Worm (Caenorhabditis elegans) whole organism, young adult: ENCODE measurements around the gene nfm-1.

Source experiments
- B0019.2 ChIP-seq: fragments of 200-800 bp; sonication (Bioruptor generic); conservative IDR thresholded peaks from 2 replicates; pipeline ENCODE4 v1.3.6; 2022; ENCODE audit warnings: missing genetic modification reagents, missing genetic modification characterization, missing compliant biosample characterization
- B0035.1 ChIP-seq: sonication (generic microtip); optimal IDR thresholded peaks from 2 replicates; lab custom pipeline; 2016; ENCODE audit warnings: missing genetic modification characterization, mild to moderate bottlenecking, missing compliant biosample characterization, missing genotype, missing genetic modification reagents
- B0336.3 ChIP-seq: fragments of 200-800 bp; sonication (Bioruptor generic); IDR thresholded peaks from 2 replicates; pipeline ENCODE4 v1.3.6; 2022; ENCODE audit warnings: missing genetic modification characterization, missing compliant biosample characterization
- C06A6.2 ChIP-seq: fragments of 200-800 bp; sonication (Bioruptor generic); conservative IDR thresholded peaks from 2 replicates; pipeline ENCODE4 v1.3.6; 2022; ENCODE audit warnings: missing genetic modification characterization, missing compliant biosample characterization
- D2030.7 ChIP-seq: fragments of 200-800 bp; sonication (Bioruptor generic); IDR thresholded peaks from 2 replicates; pipeline ENCODE4 v1.3.6; 2022; ENCODE audit warnings: missing genetic modification reagents, missing genetic modification characterization, missing compliant biosample characterization
- F23B12.7 ChIP-seq: sonication (generic microtip); optimal IDR thresholded peaks from 2 replicates; lab custom pipeline; 2017; ENCODE audit warnings: missing genetic modification characterization, mild to moderate bottlenecking, missing compliant biosample characterization, antibody characterized with exemption, moderate library complexity; ENCODE audit not compliant: insufficient read depth
- F33H1.4 ChIP-seq: fragments of 200-800 bp; sonication (Bioruptor generic); IDR thresholded peaks from 2 replicates; pipeline ENCODE4 v1.3.6; 2022; ENCODE audit warnings: missing genetic modification reagents, missing genetic modification characterization, missing compliant biosample characterization
- F37B4.10 ChIP-seq: fragments of 200-800 bp; sonication (Bioruptor generic); IDR thresholded peaks from 2 replicates; pipeline ENCODE4 v1.3.6; 2022; ENCODE audit warnings: missing genetic modification characterization, missing compliant biosample characterization
- F39B2.1 ChIP-seq: fragments of 200-800 bp; sonication (Bioruptor generic); IDR thresholded peaks from 2 replicates; pipeline ENCODE4 v1.3.6; 2022; ENCODE audit warnings: missing genetic modification reagents, missing genetic modification characterization, missing compliant biosample characterization
- F57C9.4 ChIP-seq: sonication (generic microtip); optimal IDR thresholded peaks from 2 replicates; lab custom pipeline; 2017; ENCODE audit warnings: mild to moderate bottlenecking, missing genetic modification characterization, missing compliant biosample characterization
- K11D2.4 ChIP-seq: fragments of 200-800 bp; sonication (Bioruptor generic); IDR thresholded peaks from 2 replicates; pipeline ENCODE4 v1.3.6; 2022; ENCODE audit warnings: missing genetic modification reagents, missing genetic modification characterization, missing compliant biosample characterization
- T07F8.4 ChIP-seq: sonication (generic microtip); optimal IDR thresholded peaks from 2 replicates; lab custom pipeline; 2016; ENCODE audit warnings: mild to moderate bottlenecking, missing genetic modification characterization, moderate library complexity, missing compliant biosample characterization
- Y79H2A.3 ChIP-seq: fragments of 200-800 bp; sonication (Bioruptor generic); conservative IDR thresholded peaks from 2 replicates; pipeline ENCODE4 v1.3.6; 2022; ENCODE audit warnings: missing genetic modification reagents, missing genetic modification characterization, missing compliant biosample characterization
- Y95B8A.8 ChIP-seq: fragments of 200-800 bp; sonication (Bioruptor generic); IDR thresholded peaks from 2 replicates; pipeline ENCODE4 v1.3.6; 2022; ENCODE audit warnings: missing genetic modification reagents, missing genetic modification characterization, missing compliant biosample characterization
- aptf-2 ChIP-seq: fragments of 200-800 bp; sonication (Bioruptor generic); conservative IDR thresholded peaks from 2 replicates; pipeline ENCODE4 v1.3.6; 2022; ENCODE audit warnings: missing genetic modification reagents, missing genetic modification characterization, missing compliant biosample characterization
- atf-7 ChIP-seq: sonication (generic microtip); optimal IDR thresholded peaks from 2 replicates; lab custom pipeline; 2017; ENCODE audit warnings: mild to moderate bottlenecking, missing genetic modification characterization, missing compliant biosample characterization
- attf-5 ChIP-seq: fragments of 200-800 bp; sonication (Bioruptor generic); optimal IDR thresholded peaks from 2 replicates; lab custom pipeline; 2018; ENCODE audit warnings: mild to moderate bottlenecking, missing genetic modification characterization, missing compliant biosample characterization
- ceh-79 ChIP-seq: sonication (generic microtip); optimal IDR thresholded peaks from 2 replicates; lab custom pipeline; 2017; ENCODE audit warnings: mild to moderate bottlenecking, missing genetic modification characterization, missing compliant biosample characterization
- ceh-91 ChIP-seq: fragments of 200-800 bp; sonication (Bioruptor generic); IDR thresholded peaks from 2 replicates; pipeline ENCODE4 v1.3.6; 2022; ENCODE audit warnings: missing genetic modification reagents, missing genetic modification characterization, missing compliant biosample characterization
- chd-7 ChIP-seq: sonication (generic microtip); optimal IDR thresholded peaks from 2 replicates; lab custom pipeline; 2016; ENCODE audit warnings: mild to moderate bottlenecking, missing genetic modification characterization, moderate library complexity, missing compliant biosample characterization
- dpl-1 ChIP-seq: fragments of 150-350 bp; optimal IDR thresholded peaks from 2 replicates; lab custom pipeline; 2014; ENCODE audit warnings: missing biosample characterization, missing genetic modification reagents, missing genetic modification characterization
- efl-1 ChIP-seq: fragments of 150-350 bp; optimal IDR thresholded peaks from 2 replicates; lab custom pipeline; 2014; ENCODE audit warnings: missing biosample characterization, missing genetic modification reagents, missing genetic modification characterization
- egrh-3 ChIP-seq: fragments of 200-800 bp; sonication (Bioruptor generic); IDR thresholded peaks from 2 replicates; pipeline ENCODE4 v1.3.6; 2022; ENCODE audit warnings: missing genetic modification reagents, missing genetic modification characterization, missing compliant biosample characterization
- ets-4 ChIP-seq: fragments of 200-800 bp; sonication (Bioruptor generic); optimal IDR thresholded peaks from 2 replicates; lab custom pipeline; 2018; ENCODE audit warnings: mild to moderate bottlenecking, missing genetic modification characterization, missing compliant biosample characterization
- hmg-20 ChIP-seq: fragments of 200-800 bp; sonication (Bioruptor generic); IDR thresholded peaks from 2 replicates; pipeline ENCODE4 v1.3.6; 2022; ENCODE audit warnings: missing genetic modification reagents, missing genetic modification characterization, missing compliant biosample characterization
- hsf-1 ChIP-seq: fragments of 200-800 bp; sonication (Bioruptor generic); IDR thresholded peaks from 2 replicates; pipeline ENCODE4 v1.3.6; 2022; ENCODE audit warnings: missing genetic modification reagents, missing genetic modification characterization, missing compliant biosample characterization
- let-526 ChIP-seq: fragments of 200-800 bp; sonication (Bioruptor generic); IDR thresholded peaks from 2 replicates; pipeline ENCODE4 v1.3.6; 2022; ENCODE audit warnings: missing genetic modification reagents, missing genetic modification characterization, missing compliant biosample characterization
- let-607 ChIP-seq, 2 experiments: fragments of 200-800 bp in 1 of 2; sonication (Bioruptor generic) in 1 of 2; sonication (generic microtip) in 1 of 2; optimal IDR thresholded peaks; 2 replicates each; lab custom pipeline; 2016 to 2018; ENCODE audit warnings: mild to moderate bottlenecking in 2 of 2, missing compliant biosample characterization in 2 of 2, missing genetic modification characterization in 2 of 2, moderate library complexity in 2 of 2, missing genotype in 1 of 2
- lin-40 ChIP-seq: sonication (generic microtip); optimal IDR thresholded peaks from 2 replicates; lab custom pipeline; 2016; ENCODE audit warnings: missing genetic modification characterization, mild to moderate bottlenecking, missing compliant biosample characterization, missing genotype, missing genetic modification reagents
- madf-3 ChIP-seq: fragments of 200-800 bp; sonication (Bioruptor generic); IDR thresholded peaks from 2 replicates; pipeline ENCODE4 v1.3.6; 2022; ENCODE audit warnings: missing genetic modification reagents, missing genetic modification characterization, missing compliant biosample characterization
- madf-6 ChIP-seq: fragments of 200-800 bp; sonication (Bioruptor generic); IDR thresholded peaks from 2 replicates; pipeline ENCODE4 v1.3.6; 2022; ENCODE audit warnings: missing genetic modification reagents, missing genetic modification characterization, missing compliant biosample characterization
- nfya-1 ChIP-seq: sonication (generic microtip); optimal IDR thresholded peaks from 2 replicates; lab custom pipeline; 2017; ENCODE audit warnings: antibody characterized with exemption, missing compliant biosample characterization, missing genetic modification characterization, borderline replicate concordance; ENCODE audit not compliant: insufficient read depth
- nfya-2 ChIP-seq: fragments of 200-800 bp; sonication (Bioruptor generic); IDR thresholded peaks from 2 replicates; pipeline ENCODE4 v1.3.6; 2022; ENCODE audit warnings: missing genetic modification reagents, missing genetic modification characterization, missing compliant biosample characterization
- nhr-179 ChIP-seq: sonication (generic microtip); optimal IDR thresholded peaks from 2 replicates; lab custom pipeline; 2016; ENCODE audit warnings: mild to moderate bottlenecking, missing genetic modification characterization, missing compliant biosample characterization
- nhr-90 ChIP-seq: sonication (generic microtip); optimal IDR thresholded peaks from 2 replicates; lab custom pipeline; 2016; ENCODE audit warnings: missing genotype, mild to moderate bottlenecking, missing genetic modification characterization, missing compliant biosample characterization
- snpc-1.1 ChIP-seq: sonication (generic microtip); optimal IDR thresholded peaks from 2 replicates; lab custom pipeline; 2017; ENCODE audit warnings: missing genetic modification characterization, mild to moderate bottlenecking, missing compliant biosample characterization, antibody characterized with exemption, moderate library complexity, missing genotype, missing genetic modification reagents; ENCODE audit not compliant: insufficient read depth
- snpc-3.4 ChIP-seq: sonication (generic microtip); optimal IDR thresholded peaks from 2 replicates; lab custom pipeline; 2017; ENCODE audit warnings: missing genetic modification characterization, mild to moderate bottlenecking, missing compliant biosample characterization, antibody characterized with exemption, moderate library complexity, missing genotype, missing genetic modification reagents
- somi-1 ChIP-seq: fragments of 200-800 bp; sonication (Bioruptor generic); optimal IDR thresholded peaks from 2 replicates; lab custom pipeline; 2018; ENCODE audit warnings: mild to moderate bottlenecking, missing genetic modification characterization, missing compliant biosample characterization
- tbx-9 ChIP-seq: sonication (generic microtip); optimal IDR thresholded peaks from 2 replicates; lab custom pipeline; 2016; ENCODE audit warnings: borderline replicate concordance, missing genetic modification characterization, inconsistent platforms, missing compliant biosample characterization
- unc-62 ChIP-seq: fragments of 150-350 bp; optimal IDR thresholded peaks from 2 replicates; lab custom pipeline; 2014; ENCODE audit warnings: missing biosample characterization, missing genetic modification reagents, missing genetic modification characterization
- ztf-18 ChIP-seq: sonication (generic microtip); optimal IDR thresholded peaks from 2 replicates; lab custom pipeline; 2016; ENCODE audit warnings: missing genotype, mild to moderate bottlenecking, missing genetic modification characterization, missing compliant biosample characterization
- ztf-22 ChIP-seq: fragments of 200-800 bp; sonication (Bioruptor generic); optimal IDR thresholded peaks from 2 replicates; lab custom pipeline; 2018; ENCODE audit warnings: mild to moderate bottlenecking, missing genetic modification characterization, moderate library complexity, missing compliant biosample characterization
- ztf-25 ChIP-seq: fragments of 200-800 bp; sonication (Bioruptor generic); IDR thresholded peaks from 2 replicates; pipeline ENCODE4 v1.3.6; 2022; ENCODE audit warnings: missing genetic modification reagents, missing genetic modification characterization, missing compliant biosample characterization
- ztf-28 ChIP-seq: fragments of 200-800 bp; sonication (Bioruptor generic); IDR thresholded peaks from 2 replicates; pipeline ENCODE4 v1.3.6; 2022; ENCODE audit warnings: missing genetic modification reagents, missing genetic modification characterization, missing compliant biosample characterization
- ztf-3 ChIP-seq: fragments of 200-800 bp; sonication (Bioruptor generic); optimal IDR thresholded peaks from 2 replicates; lab custom pipeline; 2018; ENCODE audit warnings: mild to moderate bottlenecking, missing genetic modification characterization, missing compliant biosample characterization
- ztf-6 ChIP-seq: fragments of 200-800 bp; sonication (Bioruptor generic); IDR thresholded peaks from 2 replicates; pipeline ENCODE4 v1.3.6; 2022; ENCODE audit warnings: missing genetic modification reagents, missing genetic modification characterization, missing compliant biosample characterization

nfm-1 gene

ce11 chrIII:6148684-6149083 is 10.6 kb upstream of the nfm-1 start (continued):
- no peak for TF ChIP-seq let-526 (GFP tag; lab: Robert Waterston, UW)

ce11 chrIII:6149467-6150072 is 9.7 kb upstream of the nfm-1 start, which contains the start of the genes wht-7 and Y42G9A.1:
Gene wht-7 (minus strand): TSS chrIII:6149597.
Gene Y42G9A.1 (plus strand): TSS chrIII:6149961.
- no peak for TF ChIP-seq nhr-179
- no peak for TF ChIP-seq F57C9.4 (tag; lab: Kevin White, UChicago)
- TF ChIP-seq F39B2.1 (GFP tag; lab: Robert Waterston, UW) = no peak
- TF ChIP-seq F37B4.10 (GFP tag; lab: Robert Waterston, UW) = no peak
- TF ChIP-seq hmg-20 (GFP tag; lab: Robert Waterston, UW) = no peak
- peak; percentile 28 for TF ChIP-seq dpl-1 (GFP tag; lab: Kevin White, UChicago)
- peak; percentile 85 for TF ChIP-seq efl-1
- TF ChIP-seq K11D2.4 (GFP tag; lab: Robert Waterston, UW) = no peak
- no peak for TF ChIP-seq lin-40
- no peak for TF ChIP-seq snpc-3.4 (tag; lab: Kevin White, UChicago)
- no peak for TF ChIP-seq ceh-79 (tag; lab: Kevin White, UChicago)
- no peak for TF ChIP-seq T07F8.4 (tag; lab: Kevin White, UChicago)
- no peak for TF ChIP-seq ets-4 (GFP tag; lab: Kevin White, UChicago)
- TF ChIP-seq D2030.7 (GFP tag; lab: Robert Waterston, UW) = peak; percentile 27; the same call in 1 of the 2 replicates
- TF ChIP-seq tbx-9 = no peak
- no peak for TF ChIP-seq ztf-3 (GFP tag; lab: Kevin White, UChicago)
- TF ChIP-seq Y95B8A.8 (GFP tag; lab: Robert Waterston, UW) = no peak
- no peak for TF ChIP-seq ztf-25 (GFP tag; lab: Robert Waterston, UW)
- TF ChIP-seq aptf-2 (GFP tag; lab: Robert Waterston, UW) = no peak
- TF ChIP-seq atf-7 (tag; lab: Kevin White, UChicago) = peak; percentile 41
- no peak for TF ChIP-seq snpc-1.1 (tag; lab: Kevin White, UChicago)
- no peak for TF ChIP-seq Y79H2A.3
- no peak for TF ChIP-seq somi-1
- TF ChIP-seq let-607 (tag; optimal IDR thresholded peaks at IDR 0.05; lab: Kevin White, UChicago) = peak in 1 of 2 experiments; percentile 12
- TF ChIP-seq F23B12.7 (tag; lab: Kevin White, UChicago) = no peak
- TF ChIP-seq ztf-28 = no peak
- no peak for TF ChIP-seq nfya-2 (GFP tag; lab: Robert Waterston, UW)
- TF ChIP-seq ztf-18 (tag; lab: Kevin White, UChicago) = no peak
- no peak for TF ChIP-seq ztf-22 (GFP tag; lab: Kevin White, UChicago)
- TF ChIP-seq F33H1.4 (GFP tag; lab: Robert Waterston, UW) = 0 out of 2 replicates have a peak, but pooled peaks have one; percentile 25
- no peak for TF ChIP-seq unc-62 (GFP tag; lab: Kevin White, UChicago)
- no peak for TF ChIP-seq ztf-6 (GFP tag; lab: Robert Waterston, UW)
- TF ChIP-seq egrh-3 (GFP tag; lab: Robert Waterston, UW) = no peak
- TF ChIP-seq madf-6 = peak; percentile 77
- TF ChIP-seq chd-7 (tag; lab: Kevin White, UChicago) = no peak
- no peak for TF ChIP-seq attf-5 (GFP tag; lab: Kevin White, UChicago)
- TF ChIP-seq B0336.3 (GFP tag; lab: Robert Waterston, UW) = no peak
- TF ChIP-seq C06A6.2 = no peak
- no peak for TF ChIP-seq madf-3
- no peak for TF ChIP-seq hsf-1 (GFP tag; lab: Robert Waterston, UW)
- no peak for TF ChIP-seq nfya-1 (tag; lab: Kevin White, UChicago)
- 0 out of 2 replicates have a peak, but pooled peaks have one; percentile 16 for TF ChIP-seq B0019.2 (GFP tag; lab: Robert Waterston, UW)
- no peak for TF ChIP-seq B0035.1 (tag; lab: Kevin White, UChicago)
- TF ChIP-seq let-526 (GFP tag; lab: Robert Waterston, UW) = no peak
- TF ChIP-seq nhr-90 (tag; lab: Kevin White, UChicago) = no peak
- peak; percentile 43; the same call in 1 of the 2 replicates for TF ChIP-seq ceh-91
